Fruit fly (Drosophila melanogaster) S2 (cell line): Measurements from ENCODE around the gene CG42263.

ENCODE experiments used
- CG8478 ChIP-seq: fragments of >200 bp; optimal IDR thresholded peaks from 2 replicates; lab custom pipeline; 2018
- CTCF ChIP-seq, 2 experiments: fragments of >200 bp; optimal IDR thresholded peaks; 2 replicates each; lab custom pipeline; 2018

DNA sequence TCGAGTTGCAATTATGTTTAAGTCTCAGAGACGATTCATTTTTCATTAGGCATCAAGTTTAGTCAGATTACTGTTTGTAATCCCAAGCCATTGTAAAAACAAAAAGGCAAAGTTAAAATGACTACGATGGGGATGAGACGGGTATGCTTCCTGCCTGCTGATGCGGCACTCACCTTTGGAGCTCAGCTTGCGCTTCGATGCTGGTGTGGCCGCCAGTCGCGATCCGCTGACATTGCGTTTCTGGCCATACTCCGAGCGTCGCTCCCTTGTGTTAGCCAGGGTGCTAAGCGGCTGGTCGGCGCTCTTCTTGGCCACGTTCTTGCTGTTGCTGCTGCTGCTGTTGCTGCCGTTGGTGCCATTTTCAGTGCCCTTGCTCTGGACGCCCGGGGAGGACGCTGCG, 35.6 kb downstream of the CG42263 start:
- TF ChIP-seq CTCF (optimal IDR thresholded peaks at IDR 0.05; lab: Kevin White, UChicago), result no peak
- no peak for TF ChIP-seq CG8478
